Worm (Caenorhabditis elegans): ENCODE results near the gene Y62H9A.7.

DNA sequence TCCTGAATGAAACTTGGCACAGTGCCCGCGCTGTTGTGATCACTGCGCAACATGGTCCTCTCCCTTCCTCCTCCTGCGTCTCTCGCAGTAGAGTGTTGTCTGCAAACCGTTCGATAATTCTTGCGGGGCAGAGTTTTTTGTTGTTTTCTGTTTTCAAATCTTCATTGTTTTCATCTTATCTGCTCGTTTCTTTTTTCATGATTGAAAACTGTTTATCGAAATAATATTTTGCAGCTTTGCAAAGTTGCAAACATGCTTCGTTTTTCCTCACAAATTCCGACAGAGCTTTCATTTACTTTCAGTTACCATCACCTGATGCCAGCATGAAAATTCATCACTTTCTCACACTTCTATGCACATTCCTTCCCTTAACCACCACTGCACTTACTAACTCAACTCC lies 28.3 kb downstream of the Y62H9A.7 start, which contains the start of gene mes-1:
- TF ChIP-seq ces-1 (GFP tag; optimal IDR thresholded peaks at IDR 0.05) = no peak
- TF ChIP-seq pha-4 (tag; optimal IDR thresholded peaks at IDR 0.05) = no peak

Measured in whole organism, mixed stage, embryonic.